Worm (Caenorhabditis elegans): ENCODE measurements around the gene fbxa-48.

DNA sequence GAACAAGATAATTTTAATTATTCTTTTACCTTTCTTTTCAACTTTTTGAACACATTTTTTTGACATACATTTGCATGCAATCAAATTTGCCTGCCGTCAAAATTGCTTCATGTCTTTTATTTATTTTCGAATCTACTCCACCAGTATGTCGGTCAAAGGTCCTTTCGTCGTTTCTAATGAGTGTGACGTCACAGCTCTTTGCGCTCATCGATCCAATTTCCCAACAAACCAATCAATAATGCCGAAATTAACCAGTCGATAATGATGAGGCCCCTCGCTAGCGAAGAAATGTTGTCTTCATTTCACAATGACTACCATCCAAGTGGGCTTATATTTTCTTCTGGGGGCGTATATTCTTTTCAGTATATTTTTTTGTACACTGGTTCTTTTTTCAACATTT, 9.0 kb downstream of the fbxa-48 start, which contains the start of gene Y54F10BM.6:
- TF ChIP-seq hrde-1 (tag; optimal IDR thresholded peaks at IDR 0.05; ENCODE audit: borderline replicate concordance) (no peak), ceh-79 (tag; optimal IDR thresholded peaks at IDR 0.05) (no peak), unc-62 (GFP tag; optimal IDR thresholded peaks at IDR 0.05) (no peak), unc-130 (GFP tag; optimal IDR thresholded peaks at IDR 0.05) (no peak), athp-1 (tag; optimal IDR thresholded peaks at IDR 0.05) (no peak), dpl-1 (GFP tag; optimal IDR thresholded peaks at IDR 0.05) (no peak), lsy-27 (tag; optimal IDR thresholded peaks at IDR 0.05; ENCODE audit: borderline replicate concordance, insufficient read depth) (no peak)
